Fruit fly (Drosophila melanogaster) whole organism, pupa: ENCODE results near the gene CG17328.

ENCODE experiments used
- CG10348 ChIP-seq: fragments of 200-800 bp; sonication (Bioruptor generic); IDR thresholded peaks from 2 replicates; pipeline ENCODE4 v1.3.6; 2022; ENCODE audit warnings: missing biosample characterization, missing genetic modification characterization
- CG12605 ChIP-seq: fragments of 200-800 bp; sonication (Bioruptor generic); IDR thresholded peaks from 2 replicates; pipeline ENCODE4 v1.3.6; 2022; ENCODE audit warnings: missing biosample characterization, missing genetic modification characterization
- CG13204 ChIP-seq: fragments of 200-800 bp; sonication (Bioruptor generic); optimal IDR thresholded peaks from 2 replicates; lab custom pipeline; 2018; ENCODE audit warnings: missing biosample characterization, mild to moderate bottlenecking, missing genetic modification characterization, moderate library complexity
- CG14655 ChIP-seq: fragments of 200-800 bp; sonication (Bioruptor generic); optimal IDR thresholded peaks from 3 replicates; lab custom pipeline; 2017; ENCODE audit warnings: mild to moderate bottlenecking, missing biosample characterization, missing genetic modification reagents, missing genetic modification characterization
- CG15710 ChIP-seq: fragments of 200-800 bp; sonication (Bioruptor generic); optimal IDR thresholded peaks from 2 replicates; lab custom pipeline; 2018; ENCODE audit warnings: missing biosample characterization, mild to moderate bottlenecking, missing genetic modification characterization, moderate library complexity
- CG17806 ChIP-seq: fragments of 200-800 bp; sonication (Bioruptor generic); optimal IDR thresholded peaks from 2 replicates; lab custom pipeline; 2018; ENCODE audit warnings: missing biosample characterization, mild to moderate bottlenecking, missing genetic modification characterization, moderate library complexity
- CG32121 ChIP-seq: fragments of 200-800 bp; sonication (Bioruptor generic); IDR thresholded peaks from 2 replicates; pipeline ENCODE4 v1.3.6; 2022; ENCODE audit warnings: missing biosample characterization, missing genetic modification characterization
- CG34367 ChIP-seq: fragments of 200-800 bp; sonication (Bioruptor generic); optimal IDR thresholded peaks from 2 replicates; lab custom pipeline; 2018; ENCODE audit warnings: missing biosample characterization, mild to moderate bottlenecking, missing genetic modification characterization
- CG4496 ChIP-seq: fragments of 200-800 bp; sonication (Bioruptor generic); IDR thresholded peaks from 3 replicates; pipeline ENCODE4 v1.3.6; 2022; ENCODE audit warnings: missing biosample characterization, missing genetic modification characterization
- CG8159 ChIP-seq: fragments of 200-800 bp; sonication (Bioruptor generic); optimal IDR thresholded peaks from 3 replicates; lab custom pipeline; 2018; ENCODE audit warnings: missing biosample characterization, mild to moderate bottlenecking, missing genetic modification characterization, moderate library complexity
- CG8301 ChIP-seq: fragments of 200-800 bp; sonication (Bioruptor generic); optimal IDR thresholded peaks from 2 replicates; lab custom pipeline; 2018; ENCODE audit warnings: missing biosample characterization, mild to moderate bottlenecking, missing genetic modification characterization
- CG9948 ChIP-seq: fragments of 200-800 bp; sonication (Bioruptor generic); optimal IDR thresholded peaks from 2 replicates; lab custom pipeline; 2018; ENCODE audit warnings: missing biosample characterization, mild to moderate bottlenecking, missing genetic modification characterization, moderate library complexity
- D1 ChIP-seq: fragments of 200-800 bp; sonication (Bioruptor generic); optimal IDR thresholded peaks from 2 replicates; lab custom pipeline; 2018; ENCODE audit warnings: missing biosample characterization, mild to moderate bottlenecking, missing genetic modification characterization, moderate library complexity
- EcR ChIP-seq: fragments of 200-800 bp; sonication (Bioruptor generic); optimal IDR thresholded peaks from 3 replicates; lab custom pipeline; 2019; ENCODE audit warnings: missing biosample characterization, missing genetic modification characterization, mild to moderate bottlenecking, moderate library complexity, missing genetic modification reagents
- Ets98B ChIP-seq: fragments of 200-800 bp; sonication (Bioruptor generic); IDR thresholded peaks from 2 replicates; pipeline ENCODE4 v1.3.6; 2022; ENCODE audit warnings: missing biosample characterization, missing genetic modification characterization
- Pif1A ChIP-seq: fragments of 200-800 bp; sonication (Bioruptor generic); optimal IDR thresholded peaks from 3 replicates; lab custom pipeline; 2016; ENCODE audit warnings: missing biosample characterization, missing genetic modification characterization
- Pif1B ChIP-seq: fragments of 200-800 bp; sonication (Bioruptor generic); optimal IDR thresholded peaks from 3 replicates; lab custom pipeline; 2016; ENCODE audit warnings: missing biosample characterization, missing genetic modification characterization
- Snoo ChIP-seq: fragments of 200-800 bp; sonication (Bioruptor generic); optimal IDR thresholded peaks from 3 replicates; lab custom pipeline; 2017; ENCODE audit warnings: missing biosample characterization, mild to moderate bottlenecking, missing genetic modification characterization, inconsistent platforms
- fd96Ca ChIP-seq: fragments of 200-800 bp; sonication (Bioruptor generic); IDR thresholded peaks from 3 replicates; pipeline ENCODE4 v1.3.6; 2022; ENCODE audit warnings: missing biosample characterization, missing genetic modification characterization
- gl ChIP-seq: fragments of 200-800 bp; sonication (Bioruptor generic); optimal IDR thresholded peaks from 2 replicates; lab custom pipeline; 2018; ENCODE audit warnings: missing biosample characterization, mild to moderate bottlenecking, missing genetic modification characterization
- rn ChIP-seq: fragments of 200-800 bp; sonication (Bioruptor generic); IDR thresholded peaks from 2 replicates; pipeline ENCODE4 v1.3.6; 2022; ENCODE audit warnings: missing biosample characterization, missing genetic modification characterization

CG17328 gene

dm6 chr2L:16299466-16300311, at the start of gene CG17328, which contains the start of gene heix:
Gene CG17328 (plus strand): TSS chr2L:16299943.
Gene heix (minus strand): TSS chr2L:16299858.
- no peak for TF ChIP-seq fd96Ca (GFP tag; lab: Robert Waterston, UW)
- 0 out of 2 replicates have a peak, but pooled peaks have one; percentile 16 for TF ChIP-seq CG10348 (GFP tag; lab: Robert Waterston, UW)
- TF ChIP-seq CG32121: peak; percentile 14; the same call in 1 of the 2 replicates
- TF ChIP-seq CG34367: peak; percentile 56
- TF ChIP-seq EcR (GFP tag; lab: Kevin White, UChicago): no peak
- no peak for TF ChIP-seq CG13204 (GFP tag; lab: Kevin White, UChicago)
- TF ChIP-seq CG15710 (tag; lab: Kevin White, UChicago): peak; percentile 74
- no peak for TF ChIP-seq gl (tag; lab: Kevin White, UChicago)
- TF ChIP-seq Snoo (tag; lab: Kevin White, UChicago): peak; percentile 64
- peak; percentile 59 for TF ChIP-seq CG8301 (tag; lab: Kevin White, UChicago)
- TF ChIP-seq Ets98B (GFP tag; lab: Robert Waterston, UW): peak; percentile 27; the same call in 1 of the 2 replicates
- peak; percentile 73 for TF ChIP-seq CG8159 (tag; lab: Kevin White, UChicago)
- peak; percentile 59 for TF ChIP-seq CG9948
- TF ChIP-seq CG12605 (GFP tag; lab: Robert Waterston, UW): no peak
- TF ChIP-seq Pif1B (GFP tag; lab: Kevin White, UChicago): no peak
- no peak for TF ChIP-seq D1
- peak; percentile 69 for TF ChIP-seq CG4496
- 0 out of 2 replicates have a peak, but pooled peaks have one; percentile 40 for TF ChIP-seq rn (GFP tag; lab: Robert Waterston, UW)
- no peak for TF ChIP-seq CG14655 (GFP tag; lab: Kevin White, UChicago)
- no peak for TF ChIP-seq Pif1A (GFP tag; lab: Kevin White, UChicago)
- peak; percentile 62 for TF ChIP-seq CG17806 (tag; lab: Kevin White, UChicago)

- no peak for TF ChIP-seq CG8159 (tag; lab: Kevin White, UChicago)
- no peak for TF ChIP-seq CG10348 (GFP tag; lab: Robert Waterston, UW)
- TF ChIP-seq Pif1A (GFP tag; lab: Kevin White, UChicago): peak; percentile 34
- TF ChIP-seq fd96Ca (GFP tag; lab: Robert Waterston, UW): no peak
- TF ChIP-seq gl (tag; lab: Kevin White, UChicago): no peak
- no peak for TF ChIP-seq CG34367
- no peak for TF ChIP-seq CG13204 (GFP tag; lab: Kevin White, UChicago)
- TF ChIP-seq Snoo (tag; lab: Kevin White, UChicago): peak; percentile 1
- no peak for TF ChIP-seq Ets98B (GFP tag; lab: Robert Waterston, UW)
- peak; percentile 41 for TF ChIP-seq CG17806 (tag; lab: Kevin White, UChicago)
- TF ChIP-seq CG32121: no peak
- peak; percentile 31 for TF ChIP-seq CG8301 (tag; lab: Kevin White, UChicago)
- TF ChIP-seq rn (GFP tag; lab: Robert Waterston, UW): no peak
Measured at dm6 chr2L:16251598-16252131, 48.1 kb upstream of the CG17328 start, which contains the start of gene CG46309. Gene CG46309 (minus strand): TSS chr2L:16251788.

- TF ChIP-seq CG12605 (GFP tag; lab: Robert Waterston, UW) (no peak), CG8301 (tag; lab: Kevin White, UChicago) (no peak), rn (GFP tag; lab: Robert Waterston, UW) (no peak), CG4496 (no peak), EcR (GFP tag; lab: Kevin White, UChicago) (peak; percentile 98), CG9948 (no peak), CG8159 (tag; lab: Kevin White, UChicago) (peak; percentile 24), gl (tag; lab: Kevin White, UChicago) (peak; percentile 50), CG32121 (no peak), Snoo (tag; lab: Kevin White, UChicago) (no peak), CG17806 (tag; lab: Kevin White, UChicago) (no peak), Ets98B (GFP tag; lab: Robert Waterston, UW) (no peak), Pif1A (GFP tag; lab: Kevin White, UChicago) (no peak), D1 (no peak), CG14655 (GFP tag; lab: Kevin White, UChicago) (no peak), CG13204 (GFP tag; lab: Kevin White, UChicago) (peak; percentile 13), Pif1B (GFP tag; lab: Kevin White, UChicago) (no peak), CG34367 (peak; percentile 34), CG10348 (GFP tag; lab: Robert Waterston, UW) (no peak), CG15710 (tag; lab: Kevin White, UChicago) (peak; percentile 12), fd96Ca (GFP tag; lab: Robert Waterston, UW) (no peak)
Measured at dm6 chr2L:16255232-16256117, 44.3 kb upstream of the CG17328 start.

- no peak for TF ChIP-seq gl (tag; lab: Kevin White, UChicago)
- no peak for TF ChIP-seq D1
- TF ChIP-seq CG17806 (tag; lab: Kevin White, UChicago): no peak
- no peak for TF ChIP-seq CG9948
- no peak for TF ChIP-seq fd96Ca (GFP tag; lab: Robert Waterston, UW)
- TF ChIP-seq CG14655 (GFP tag; lab: Kevin White, UChicago): no peak
- no peak for TF ChIP-seq EcR (GFP tag; lab: Kevin White, UChicago)
- TF ChIP-seq CG8159 (tag; lab: Kevin White, UChicago): no peak
- no peak for TF ChIP-seq Snoo (tag; lab: Kevin White, UChicago)
- no peak for TF ChIP-seq CG8301 (tag; lab: Kevin White, UChicago)
- TF ChIP-seq Ets98B (GFP tag; lab: Robert Waterston, UW): no peak
- TF ChIP-seq CG4496: no peak
- no peak for TF ChIP-seq CG32121
- TF ChIP-seq Pif1A (GFP tag; lab: Kevin White, UChicago): no peak
- TF ChIP-seq CG10348 (GFP tag; lab: Robert Waterston, UW): no peak
- no peak for TF ChIP-seq Pif1B (GFP tag; lab: Kevin White, UChicago)
Measured at dm6 chr2L:16256118-16256435, 43.7 kb upstream of the CG17328 start.
